Fruit fly (Drosophila melanogaster): ENCODE measurements around the gene aub.

aub gene

dm6 chr2L:11014018-11014611, 12.8 kb upstream of the aub start (continued):
- TF ChIP-seq CG34224 (GFP tag; IDR thresholded peaks at IDR 0.05; ENCODE audit: partially characterized antibody), result 0 out of 3 replicates have a peak, but pooled peaks have one; percentile 14
- 0 out of 2 replicates have a peak, but pooled peaks have one; percentile 20 for TF ChIP-seq ara (GFP tag; IDR thresholded peaks at IDR 0.05)
- TF ChIP-seq Rfx (GFP tag; IDR thresholded peaks at IDR 0.05), result no peak
- TF ChIP-seq CG1602 (GFP tag; optimal IDR thresholded peaks at IDR 0.05), result no peak

dm6 chr2L:11010999-11011398, 9.7 kb upstream of the aub start, which contains the start of the genes Art8 and dUTPase:
Gene Art8, minus strand, starts transcription at chr2L:11011086.
Gene dUTPase, plus strand, starts transcription at chr2L:11011312.
- TF ChIP-seq NK7.1 (GFP tag; optimal IDR thresholded peaks at IDR 0.05) (no peak), sens (GFP tag) (peak; percentile 90), Max (GFP tag; optimal IDR thresholded peaks at IDR 0.05) (peak; percentile 93), peb (GFP tag; IDR thresholded peaks at IDR 0.05) (no peak), Sin3A (optimal IDR thresholded peaks at IDR 0.05) (peak; percentile 25), kah (GFP tag; optimal IDR thresholded peaks at IDR 0.05) (no peak), jigr1 (GFP tag; IDR thresholded peaks at IDR 0.05) (no peak), pita (GFP tag; optimal IDR thresholded peaks at IDR 0.05) (no peak), CG13287 (GFP tag; IDR thresholded peaks at IDR 0.05; ENCODE audit: partially characterized antibody) (peak; percentile 97), CG9817 (tag; optimal IDR thresholded peaks at IDR 0.05) (peak; percentile 71), Atf-2 (GFP tag; optimal IDR thresholded peaks at IDR 0.05) (no peak), fd64A (GFP tag; optimal IDR thresholded peaks at IDR 0.05) (no peak), CG15514 (GFP tag; optimal IDR thresholded peaks at IDR 0.05) (peak; percentile 78), sc (optimal IDR thresholded peaks at IDR 0.05) (no peak), sc (GFP tag; optimal IDR thresholded peaks at IDR 0.05) (no peak), dmrt11E (tag; optimal IDR thresholded peaks at IDR 0.05) (peak; percentile 68), CG13123 (GFP tag; optimal IDR thresholded peaks at IDR 0.05) (peak; percentile 78), CG34422 (GFP tag; IDR thresholded peaks at IDR 0.05) (peak; percentile 67; the same call in 2 of the 3 replicates), CG14710 (tag; optimal IDR thresholded peaks at IDR 0.05) (peak; percentile 90), Sox100B (GFP tag; optimal IDR thresholded peaks at IDR 0.05) (no peak), ind (GFP tag; optimal IDR thresholded peaks at IDR 0.05) (peak; percentile 77), CG7839 (tag; optimal IDR thresholded peaks at IDR 0.05) (peak; percentile 66), CG10543 (GFP tag; optimal IDR thresholded peaks at IDR 0.05) (peak; percentile 32), Vsx1 (GFP tag; optimal IDR thresholded peaks at IDR 0.05) (no peak), CG12219 (GFP tag; optimal IDR thresholded peaks at IDR 0.05) (no peak), CG2889 (GFP tag; IDR thresholded peaks at IDR 0.05) (0 out of 3 replicates have a peak, but pooled peaks have one; percentile 46), salm (tag; optimal IDR thresholded peaks at IDR 0.05) (no peak), Tbp (GFP tag; optimal IDR thresholded peaks at IDR 0.05) (no peak), Mes4 (GFP tag; optimal IDR thresholded peaks at IDR 0.05) (no peak), CG10147 (GFP tag; optimal IDR thresholded peaks at IDR 0.05) (no peak), CG8281 (tag; optimal IDR thresholded peaks at IDR 0.05) (no peak), Hr51 (GFP tag; optimal IDR thresholded peaks at IDR 0.05) (peak in 1 of 2 experiments; percentile 34), CG8478 (optimal IDR thresholded peaks at IDR 0.05) (no peak), CG33213 (GFP tag; optimal IDR thresholded peaks at IDR 0.05) (peak; percentile 26), exex (tag; optimal IDR thresholded peaks at IDR 0.05) (peak; percentile 45), her (GFP tag; optimal IDR thresholded peaks at IDR 0.05) (no peak), Usf (GFP tag; optimal IDR thresholded peaks at IDR 0.05) (no peak), HLHmδ (GFP tag; optimal IDR thresholded peaks at IDR 0.05) (no peak), Hand (GFP tag; optimal IDR thresholded peaks at IDR 0.05) (no peak), ewg (GFP tag; optimal IDR thresholded peaks at IDR 0.05) (peak; percentile 28), aop (GFP tag; IDR thresholded peaks at IDR 0.05) (no peak), CG13424 (tag; optimal IDR thresholded peaks at IDR 0.05) (peak; percentile 76), CG33557 (GFP tag; optimal IDR thresholded peaks at IDR 0.05) (peak; percentile 15), pho (GFP tag; optimal IDR thresholded peaks at IDR 0.05) (peak; percentile 34), sug (tag; optimal IDR thresholded peaks at IDR 0.05) (peak; percentile 70)

All from whole organism, embryonic.